Worm (Caenorhabditis elegans): ENCODE data around the gene Y32H12A.1.
A peak's percentile ranks its signal among the peaks of the same experiment; 100 is the strongest.

The Y32H12A.1 gene

ce11 chrIII:5373715-5374114 lies 11.7 kb downstream of the Y32H12A.1 start:
- TF ChIP-seq mab-5 (tag; optimal IDR thresholded peaks at IDR 0.05) (no peak), R02D3.7 (tag; optimal IDR thresholded peaks at IDR 0.05) (no peak), elt-3 (tag; optimal IDR thresholded peaks at IDR 0.05) (no peak), ceh-16 (tag; optimal IDR thresholded peaks at IDR 0.05) (no peak), nhr-129 (tag; optimal IDR thresholded peaks at IDR 0.05) (no peak), egl-27 (tag; optimal IDR thresholded peaks at IDR 0.05) (no peak), ama-1 (optimal IDR thresholded peaks at IDR 0.05) (no peak), ceh-82 (tag; optimal IDR thresholded peaks at IDR 0.05) (no peak), ZK546.5 (tag; optimal IDR thresholded peaks at IDR 0.05) (no peak), nhr-237 (tag; optimal IDR thresholded peaks at IDR 0.05) (no peak), lin-39 (tag; optimal IDR thresholded peaks at IDR 0.05) (no peak), crh-2 (tag; optimal IDR thresholded peaks at IDR 0.05) (no peak), unc-39 (tag; optimal IDR thresholded peaks at IDR 0.05) (no peak), nhr-77 (tag; optimal IDR thresholded peaks at IDR 0.05) (no peak)

- TF ChIP-seq fos-1 (tag; optimal IDR thresholded peaks at IDR 0.05) (no peak), sma-9 (GFP tag; optimal IDR thresholded peaks at IDR 0.05) (no peak), sma-9 (tag; optimal IDR thresholded peaks at IDR 0.05) (no peak), blmp-1 (tag; optimal IDR thresholded peaks at IDR 0.05; ENCODE audit: insufficient read depth) (no peak)
Observed at ce11 chrIII:5375001-5375532, 13.1 kb downstream of the Y32H12A.1 start.

ce11 chrIII:5379879-5380331 lies 17.9 kb downstream of the Y32H12A.1 start, which contains the start of gene paqr-2:
Gene paqr-2 (minus strand): TSS chrIII:5379929.
- TF ChIP-seq nhr-12 (tag; optimal IDR thresholded peaks at IDR 0.05) (no peak), skn-1 (tag; optimal IDR thresholded peaks at IDR 0.05) (no peak), nhr-23 (tag; optimal IDR thresholded peaks at IDR 0.05) (no peak), ztf-1 (GFP tag; conservative IDR thresholded peaks at IDR 0.05) (no peak), ztf-11 (tag; optimal IDR thresholded peaks at IDR 0.05) (no peak), sma-3 (GFP tag; optimal IDR thresholded peaks at IDR 0.05) (no peak), aly-2 (tag; optimal IDR thresholded peaks at IDR 0.05) (no peak), sma-9 (GFP tag; optimal IDR thresholded peaks at IDR 0.05) (no peak), sma-9 (tag; optimal IDR thresholded peaks at IDR 0.05) (no peak), nhr-11 (tag; optimal IDR thresholded peaks at IDR 0.05) (no peak), F13H6.1 (tag; optimal IDR thresholded peaks at IDR 0.05) (no peak), ztf-4 (tag; optimal IDR thresholded peaks at IDR 0.05) (no peak), ama-1 (optimal IDR thresholded peaks at IDR 0.05) (peak; percentile 30), nhr-129 (tag; optimal IDR thresholded peaks at IDR 0.05) (peak; percentile 48), nhr-21 (tag; optimal IDR thresholded peaks at IDR 0.05) (no peak), ZK546.5 (tag; optimal IDR thresholded peaks at IDR 0.05) (no peak), nhr-237 (tag; optimal IDR thresholded peaks at IDR 0.05) (no peak), peb-1 (tag; optimal IDR thresholded peaks at IDR 0.05) (no peak), mbf-1 (tag; optimal IDR thresholded peaks at IDR 0.05) (no peak), gmeb-1 (tag; optimal IDR thresholded peaks at IDR 0.05) (no peak), fos-1 (tag; optimal IDR thresholded peaks at IDR 0.05) (peak; percentile 15), sem-4 (tag; optimal IDR thresholded peaks at IDR 0.05) (no peak), lin-39 (tag; optimal IDR thresholded peaks at IDR 0.05) (no peak), Y55F3AM.14 (GFP tag; optimal IDR thresholded peaks at IDR 0.05) (no peak), nhr-10 (tag; optimal IDR thresholded peaks at IDR 0.05) (no peak), unc-55 (GFP tag; optimal IDR thresholded peaks at IDR 0.05) (peak; percentile 35), lin-11 (tag; optimal IDR thresholded peaks at IDR 0.05) (peak; percentile 1), snpc-4 (tag; optimal IDR thresholded peaks at IDR 0.05) (no peak), mdl-1 (tag; optimal IDR thresholded peaks at IDR 0.05) (no peak), zag-1 (tag; optimal IDR thresholded peaks at IDR 0.05) (no peak), ceh-82 (tag; optimal IDR thresholded peaks at IDR 0.05) (no peak), nhr-77 (tag; optimal IDR thresholded peaks at IDR 0.05) (no peak), C34F6.9 (tag; optimal IDR thresholded peaks at IDR 0.05) (peak; percentile 64), nhr-25 (tag; optimal IDR thresholded peaks at IDR 0.05) (no peak), lin-13 (GFP tag; optimal IDR thresholded peaks at IDR 0.05) (no peak), elt-3 (tag; optimal IDR thresholded peaks at IDR 0.05) (no peak), lsy-2 (tag; optimal IDR thresholded peaks at IDR 0.05) (peak in 1 of 2 experiments; percentile 49)
